Worm (Caenorhabditis elegans) whole organism, L3 larva: ENCODE results near the gene M04G7.5.
A peak's percentile ranks its signal among the peaks of the same experiment; 100 is the strongest.

Experiments
- R02D3.7 ChIP-seq: fragments of 150-350 bp; optimal IDR thresholded peaks from 2 replicates; lab custom pipeline; 2014; ENCODE audit warnings: missing biosample characterization, missing genetic modification characterization
- ZK546.5 ChIP-seq: sonication (generic microtip); optimal IDR thresholded peaks from 2 replicates; lab custom pipeline; 2017; ENCODE audit warnings: missing biosample characterization, missing genetic modification characterization
- aly-2 ChIP-seq: fragments of 150-350 bp; optimal IDR thresholded peaks from 2 replicates; lab custom pipeline; 2014; ENCODE audit warnings: missing biosample characterization, missing genetic modification characterization
- ama-1 ChIP-seq: fragments of 150-350 bp; optimal IDR thresholded peaks from 2 replicates; lab custom pipeline; 2018
- ceh-16 ChIP-seq: sonication (generic microtip); optimal IDR thresholded peaks from 2 replicates; lab custom pipeline; 2017; ENCODE audit warnings: missing biosample characterization, missing genetic modification characterization
- ceh-28 ChIP-seq: fragments of 150-350 bp; optimal IDR thresholded peaks from 2 replicates; lab custom pipeline; 2014; ENCODE audit warnings: missing biosample characterization, missing genetic modification reagents, missing genetic modification characterization
- ceh-82 ChIP-seq: fragments of 150-350 bp; optimal IDR thresholded peaks from 2 replicates; lab custom pipeline; 2014; ENCODE audit warnings: missing biosample characterization, missing genetic modification characterization
- ceh-9 ChIP-seq: sonication (generic microtip); optimal IDR thresholded peaks from 2 replicates; lab custom pipeline; 2018; ENCODE audit warnings: missing biosample characterization, missing genetic modification characterization
- daf-12 ChIP-seq: fragments of 150-350 bp; optimal IDR thresholded peaks from 2 replicates; lab custom pipeline; 2014; ENCODE audit warnings: missing biosample characterization, missing genetic modification reagents, missing genetic modification characterization
- egl-27 ChIP-seq: sonication (generic microtip); optimal IDR thresholded peaks from 4 replicates; lab custom pipeline; 2017; ENCODE audit warnings: missing biosample characterization, missing genetic modification reagents, missing genetic modification characterization
- egl-5 ChIP-seq: fragments of 150-350 bp; optimal IDR thresholded peaks from 2 replicates; lab custom pipeline; 2017; ENCODE audit warnings: missing biosample characterization, missing genetic modification reagents, missing genetic modification characterization, inconsistent platforms
- elt-1 ChIP-seq: fragments of 150-350 bp; optimal IDR thresholded peaks from 2 replicates; lab custom pipeline; 2014; ENCODE audit warnings: missing biosample characterization, missing genetic modification characterization
- elt-2 ChIP-seq: sonication (generic microtip); optimal IDR thresholded peaks from 2 replicates; lab custom pipeline; 2016; ENCODE audit warnings: missing genetic modification reagents, mild to moderate bottlenecking, missing genetic modification characterization, missing compliant biosample characterization
- fkh-10 ChIP-seq: sonication (generic microtip); optimal IDR thresholded peaks from 2 replicates; lab custom pipeline; 2017; ENCODE audit warnings: missing biosample characterization, missing genetic modification reagents, missing genetic modification characterization
- fkh-2 ChIP-seq: fragments of 150-350 bp; optimal IDR thresholded peaks from 2 replicates; lab custom pipeline; 2014; ENCODE audit warnings: missing biosample characterization, missing genetic modification reagents, missing genetic modification characterization
- fos-1 ChIP-seq: fragments of 150-350 bp; optimal IDR thresholded peaks from 2 replicates; lab custom pipeline; 2014; ENCODE audit warnings: missing biosample characterization, missing genetic modification characterization
- hmg-11 ChIP-seq: sonication (generic microtip); optimal IDR thresholded peaks from 2 replicates; lab custom pipeline; 2016; ENCODE audit warnings: missing genetic modification characterization, missing compliant biosample characterization
- jun-1 ChIP-seq: fragments of 150-350 bp; optimal IDR thresholded peaks from 2 replicates; lab custom pipeline; 2014; ENCODE audit warnings: missing biosample characterization, missing genetic modification reagents, missing genetic modification characterization
- lin-15B ChIP-seq: fragments of 150-350 bp; optimal IDR thresholded peaks from 2 replicates; lab custom pipeline; 2014; ENCODE audit warnings: missing biosample characterization, missing genetic modification characterization
- lin-39 ChIP-seq: fragments of 150-350 bp; optimal IDR thresholded peaks from 2 replicates; lab custom pipeline; 2018; ENCODE audit warnings: missing biosample characterization, missing genetic modification reagents, missing genetic modification characterization
- lsy-12 ChIP-seq: sonication (generic microtip); optimal IDR thresholded peaks from 2 replicates; lab custom pipeline; 2016; ENCODE audit warnings: mild to moderate bottlenecking, missing genetic modification characterization, missing compliant biosample characterization
- mdl-1 ChIP-seq: fragments of 150-350 bp; optimal IDR thresholded peaks from 2 replicates; lab custom pipeline; 2014; ENCODE audit warnings: missing biosample characterization, missing genetic modification characterization
- mml-1 ChIP-seq: fragments of 150-350 bp; sonication (generic microtip); optimal IDR thresholded peaks from 3 replicates; lab custom pipeline; 2014; ENCODE audit warnings: missing biosample characterization, missing genetic modification characterization
- nfya-1 ChIP-seq: sonication (generic microtip); optimal IDR thresholded peaks from 2 replicates; lab custom pipeline; 2017; ENCODE audit warnings: missing genetic modification characterization, mild to moderate bottlenecking, missing compliant biosample characterization, antibody characterized with exemption, moderate library complexity; ENCODE audit not compliant: insufficient read depth
- nhr-11 ChIP-seq: fragments of 150-350 bp; optimal IDR thresholded peaks from 2 replicates; lab custom pipeline; 2014; ENCODE audit warnings: missing biosample characterization, missing genetic modification characterization
- nhr-12 ChIP-seq: fragments of 150-350 bp; optimal IDR thresholded peaks from 2 replicates; lab custom pipeline; 2014; ENCODE audit warnings: missing biosample characterization, missing genetic modification characterization
- nhr-23 ChIP-seq: fragments of 150-350 bp; optimal IDR thresholded peaks from 2 replicates; lab custom pipeline; 2014; ENCODE audit warnings: missing biosample characterization, missing genetic modification reagents, missing genetic modification characterization
- nhr-25 ChIP-seq: sonication (generic microtip); optimal IDR thresholded peaks from 2 replicates; lab custom pipeline; 2017; ENCODE audit warnings: missing biosample characterization, missing genetic modification characterization
- nhr-28 ChIP-seq: fragments of 150-350 bp; optimal IDR thresholded peaks from 2 replicates; lab custom pipeline; 2014; ENCODE audit warnings: missing biosample characterization, missing genetic modification characterization
- nhr-43 ChIP-seq: sonication (generic microtip); optimal IDR thresholded peaks from 2 replicates; lab custom pipeline; 2016; ENCODE audit warnings: mild to moderate bottlenecking, missing genetic modification characterization, missing compliant biosample characterization; ENCODE audit not compliant: poor library complexity, severe bottlenecking
- nhr-67 ChIP-seq: fragments of 150-350 bp; optimal IDR thresholded peaks from 2 replicates; lab custom pipeline; 2014; ENCODE audit warnings: missing biosample characterization, missing genetic modification characterization
- nhr-76 ChIP-seq: fragments of 150-350 bp; sonication (generic microtip); optimal IDR thresholded peaks from 5 replicates; lab custom pipeline; 2014; ENCODE audit warnings: missing biosample characterization, missing genetic modification characterization
- nhr-77 ChIP-seq: fragments of 150-350 bp; optimal IDR thresholded peaks from 2 replicates; lab custom pipeline; 2014; ENCODE audit warnings: missing biosample characterization, missing genetic modification characterization
- pha-4 ChIP-seq: fragments of 150-350 bp; optimal IDR thresholded peaks from 2 replicates; lab custom pipeline; 2014; ENCODE audit warnings: missing biosample characterization, missing genetic modification reagents, missing genetic modification characterization
- pqm-1 ChIP-seq: fragments of 150-350 bp; optimal IDR thresholded peaks from 2 replicates; lab custom pipeline; 2017; ENCODE audit warnings: missing biosample characterization, missing genetic modification characterization, inconsistent platforms
- sea-2 ChIP-seq: fragments of 150-350 bp; sonication (generic microtip); optimal IDR thresholded peaks from 4 replicates; lab custom pipeline; 2014; ENCODE audit warnings: missing biosample characterization, missing genetic modification reagents, missing genetic modification characterization
- skn-1 ChIP-seq: fragments of 150-350 bp; optimal IDR thresholded peaks from 2 replicates; lab custom pipeline; 2014; ENCODE audit warnings: missing biosample characterization, missing genetic modification characterization
- snpc-4 ChIP-seq: fragments of 150-350 bp; optimal IDR thresholded peaks from 2 replicates; lab custom pipeline; 2014; ENCODE audit warnings: missing biosample characterization, missing genetic modification characterization
- tbx-2 ChIP-seq: sonication (generic microtip); optimal IDR thresholded peaks from 2 replicates; lab custom pipeline; 2016; ENCODE audit warnings: mild to moderate bottlenecking, missing genetic modification characterization, missing compliant biosample characterization
- unc-39 ChIP-seq: sonication (generic microtip); optimal IDR thresholded peaks from 4 replicates; lab custom pipeline; 2017; ENCODE audit warnings: missing biosample characterization, missing genetic modification characterization
- unc-62 ChIP-seq: fragments of 150-350 bp; sonication (generic microtip); optimal IDR thresholded peaks from 4 replicates; lab custom pipeline; 2014; ENCODE audit warnings: missing biosample characterization, missing genetic modification reagents, missing genetic modification characterization
- zag-1 ChIP-seq: fragments of 150-350 bp; optimal IDR thresholded peaks from 2 replicates; lab custom pipeline; 2014; ENCODE audit warnings: missing biosample characterization, missing genetic modification characterization
- ztf-11 ChIP-seq: fragments of 150-350 bp; optimal IDR thresholded peaks from 2 replicates; lab custom pipeline; 2014; ENCODE audit warnings: missing biosample characterization, missing genetic modification characterization
- ztf-4 ChIP-seq: fragments of 150-350 bp; optimal IDR thresholded peaks from 2 replicates; lab custom pipeline; 2014; ENCODE audit warnings: missing biosample characterization, missing genetic modification characterization

M04G7.5 gene

ce11 chrIV:438384-438783 lies 16.5 kb upstream of the M04G7.5 start:
- TF ChIP-seq lsy-12 (tag; lab: Kevin White, UChicago) (no peak), pqm-1 (tag; lab: Kevin White, UChicago) (no peak), ama-1 (no peak), ceh-28 (tag; lab: Kevin White, UChicago) (no peak), nhr-11 (tag; lab: Kevin White, UChicago) (no peak), R02D3.7 (no peak), aly-2 (tag; lab: Kevin White, UChicago) (no peak), unc-39 (tag; lab: Kevin White, UChicago) (no peak)

- peak; percentile 86 for TF ChIP-seq elt-2 (tag; lab: Kevin White, UChicago)
- TF ChIP-seq elt-1 (tag; lab: Kevin White, UChicago), result no peak
- TF ChIP-seq mdl-1, result no peak
- peak; percentile 37 for TF ChIP-seq pqm-1 (tag; lab: Kevin White, UChicago)
- TF ChIP-seq egl-5 (tag; lab: Kevin White, UChicago), result no peak
- TF ChIP-seq pha-4 (tag; lab: Kevin White, UChicago), result peak; percentile 67
- TF ChIP-seq, all 47 proteins: peak for 3
Measured at ce11 chrIV:440509-440908, 14.4 kb upstream of the M04G7.5 start, which contains the start of gene hum-8. Gene hum-8, minus strand, starts transcription at chrIV:440554.

- TF ChIP-seq ama-1 (no peak), elt-1 (tag; lab: Kevin White, UChicago) (no peak), nfya-1 (tag; lab: Kevin White, UChicago) (peak; percentile 85), lin-15B (tag; lab: Kevin White, UChicago) (peak; percentile 93), nhr-43 (tag; lab: Kevin White, UChicago) (peak; percentile 79), nhr-23 (tag; lab: Kevin White, UChicago) (peak; percentile 91), unc-39 (tag; lab: Kevin White, UChicago) (no peak), ZK546.5 (no peak), nhr-28 (tag; lab: Kevin White, UChicago) (peak; percentile 10), ceh-28 (tag; lab: Kevin White, UChicago) (peak; percentile 83), mml-1 (tag; lab: Kevin White, UChicago) (no peak), fos-1 (tag; lab: Kevin White, UChicago) (no peak), zag-1 (tag; lab: Kevin White, UChicago) (no peak), ceh-82 (tag; lab: Kevin White, UChicago) (peak; percentile 52), ceh-9 (tag; lab: Kevin White, UChicago) (no peak), sea-2 (no peak), daf-12 (tag; lab: Kevin White, UChicago) (no peak), ztf-11 (tag; lab: Kevin White, UChicago) (no peak), ceh-16 (tag; lab: Kevin White, UChicago) (no peak), nhr-76 (no peak), ztf-4 (tag; lab: Kevin White, UChicago) (no peak), R02D3.7 (peak; percentile 84), pqm-1 (tag; lab: Kevin White, UChicago) (peak; percentile 48), hmg-11 (tag; lab: Kevin White, UChicago) (no peak), nhr-67 (tag; lab: Kevin White, UChicago) (no peak), elt-2 (tag; lab: Kevin White, UChicago) (peak; percentile 45), egl-27 (tag; lab: Kevin White, UChicago) (no peak), lin-39 (tag; lab: Kevin White, UChicago) (peak; percentile 58), nhr-12 (no peak), pha-4 (tag; lab: Kevin White, UChicago) (peak; percentile 97), aly-2 (tag; lab: Kevin White, UChicago) (no peak), nhr-25 (tag; lab: Kevin White, UChicago) (peak; percentile 37), fkh-10 (GFP tag; lab: Kevin White, UChicago) (peak; percentile 38), nhr-77 (tag; lab: Kevin White, UChicago) (peak; percentile 60), unc-62 (GFP tag; lab: Kevin White, UChicago) (peak; percentile 13), nhr-11 (tag; lab: Kevin White, UChicago) (no peak), tbx-2 (tag; lab: Kevin White, UChicago) (peak; percentile 50), egl-5 (tag; lab: Kevin White, UChicago) (peak; percentile 37), jun-1 (tag; lab: Kevin White, UChicago) (peak; percentile 39), lsy-12 (tag; lab: Kevin White, UChicago) (peak; percentile 69), snpc-4 (tag; lab: Kevin White, UChicago) (peak; percentile 53), skn-1 (tag; lab: Kevin White, UChicago) (no peak), fkh-2 (tag; lab: Kevin White, UChicago) (no peak)
Measured at ce11 chrIV:443622-444021, 11.3 kb upstream of the M04G7.5 start, which contains the start of gene mrpl-55. Gene mrpl-55, plus strand, starts transcription at chrIV:443985.
